Fruit fly (Drosophila melanogaster) whole organism, embryonic: Measurements from ENCODE around the gene foi.

Experiments
- Aef1 ChIP-seq: fragments of 200-800 bp; sonication (Bioruptor generic); IDR thresholded peaks from 3 replicates; pipeline ENCODE4 v1.3.6; 2022; ENCODE audit warnings: missing biosample characterization, missing genetic modification characterization
- B-H2 ChIP-seq: fragments of 200-800 bp; sonication (Bioruptor generic); optimal IDR thresholded peaks from 2 replicates; lab custom pipeline; 2018; ENCODE audit warnings: missing biosample characterization, mild to moderate bottlenecking, missing genetic modification characterization
- Bgb ChIP-seq: fragments of 200-800 bp; sonication (Bioruptor generic); IDR thresholded peaks from 2 replicates; pipeline ENCODE4 v1.3.6; 2022; ENCODE audit warnings: missing biosample characterization, missing genetic modification characterization; ENCODE audit not compliant: partially characterized antibody
- BtbVII ChIP-seq: fragments of 200-800 bp; sonication (Bioruptor generic); optimal IDR thresholded peaks from 3 replicates; lab custom pipeline; 2017; ENCODE audit warnings: missing biosample characterization, mild to moderate bottlenecking, missing genetic modification characterization
- CG11504 ChIP-seq: fragments of 200-800 bp; sonication (Bioruptor generic); optimal IDR thresholded peaks from 3 replicates; lab custom pipeline; 2019; ENCODE audit warnings: missing biosample characterization, mild to moderate bottlenecking, missing genetic modification characterization, moderate library complexity
- CG11696 ChIP-seq: fragments of 200-800 bp; sonication (Bioruptor generic); IDR thresholded peaks from 2 replicates; pipeline ENCODE4 v1.3.6; 2022; ENCODE audit warnings: missing biosample characterization, missing genetic modification characterization
- CG12155 ChIP-seq: fragments of 200-800 bp; sonication (Bioruptor generic); optimal IDR thresholded peaks from 3 replicates; lab custom pipeline; 2016; ENCODE audit warnings: missing biosample characterization, missing genetic modification characterization
- CG12236 ChIP-seq: fragments of 200-800 bp; sonication (Bioruptor generic); optimal IDR thresholded peaks from 2 replicates; lab custom pipeline; 2016; ENCODE audit warnings: missing biosample characterization, missing genetic modification characterization
- CG18262 ChIP-seq: fragments of 200-800 bp; optimal IDR thresholded peaks from 3 replicates; lab custom pipeline; 2019; ENCODE audit warnings: missing biosample characterization, mild to moderate bottlenecking, missing genetic modification characterization, moderate library complexity
- CG18476 ChIP-seq: fragments of 200-800 bp; sonication (Bioruptor generic); optimal IDR thresholded peaks from 2 replicates; lab custom pipeline; 2016; ENCODE audit warnings: missing biosample characterization, mild to moderate bottlenecking, missing genetic modification characterization
- CG2199 ChIP-seq: fragments of 200-800 bp; sonication (Bioruptor generic); IDR thresholded peaks from 3 replicates; pipeline ENCODE4 v1.3.6; 2022; ENCODE audit warnings: missing biosample characterization, missing genetic modification characterization
- CG33557 ChIP-seq: fragments of 200-800 bp; sonication (Bioruptor generic); optimal IDR thresholded peaks from 2 replicates; lab custom pipeline; 2019; ENCODE audit warnings: missing biosample characterization, mild to moderate bottlenecking, missing genetic modification characterization, moderate library complexity
- CG3407 ChIP-seq: fragments of 200-800 bp; sonication (Bioruptor generic); optimal IDR thresholded peaks from 2 replicates; lab custom pipeline; 2018; ENCODE audit warnings: missing biosample characterization, mild to moderate bottlenecking, missing genetic modification characterization
- CG34224 ChIP-seq: fragments of 200-800 bp; sonication (Bioruptor generic); IDR thresholded peaks from 3 replicates; pipeline ENCODE4 v1.3.6; 2022; ENCODE audit warnings: missing biosample characterization, missing genetic modification characterization; ENCODE audit not compliant: partially characterized antibody
- CG4424 ChIP-seq: fragments of 200-800 bp; sonication (Bioruptor generic); optimal IDR thresholded peaks from 3 replicates; lab custom pipeline; 2016; ENCODE audit warnings: missing biosample characterization, missing genetic modification characterization
- CG7556 ChIP-seq: fragments of 200-800 bp; sonication (Bioruptor generic); optimal IDR thresholded peaks from 2 replicates; lab custom pipeline; 2017; ENCODE audit warnings: missing biosample characterization, mild to moderate bottlenecking, missing genetic modification characterization
- CG7745 ChIP-seq: fragments of 200-800 bp; sonication (Bioruptor generic); optimal IDR thresholded peaks from 2 replicates; lab custom pipeline; 2018; ENCODE audit warnings: missing biosample characterization, mild to moderate bottlenecking, missing genetic modification characterization, moderate library complexity
- CG8388 ChIP-seq: fragments of 200-800 bp; sonication (Bioruptor generic); optimal IDR thresholded peaks from 2 replicates; lab custom pipeline; 2019; ENCODE audit warnings: missing biosample characterization, mild to moderate bottlenecking, missing genetic modification characterization, moderate library complexity
- CG8924 ChIP-seq: fragments of 200-800 bp; optimal IDR thresholded peaks from 3 replicates; lab custom pipeline; 2019; ENCODE audit warnings: missing biosample characterization, mild to moderate bottlenecking, missing genetic modification characterization, moderate library complexity
- Dbx ChIP-seq: fragments of 200-800 bp; sonication (Bioruptor generic); IDR thresholded peaks from 3 replicates; pipeline ENCODE4 v1.3.6; 2022; ENCODE audit warnings: missing biosample characterization, missing genetic modification characterization
- Hsf ChIP-seq: fragments of 200-800 bp; sonication (Bioruptor generic); optimal IDR thresholded peaks from 3 replicates; lab custom pipeline; 2016; ENCODE audit warnings: missing biosample characterization, missing genetic modification characterization
- Xbp1 ChIP-seq: fragments of 200-800 bp; sonication (Bioruptor generic); optimal IDR thresholded peaks from 3 replicates; lab custom pipeline; 2016; ENCODE audit warnings: missing biosample characterization, mild to moderate bottlenecking, missing genetic modification characterization
- YL-1 ChIP-seq: fragments of 200-800 bp; sonication (Bioruptor generic); optimal IDR thresholded peaks from 3 replicates; lab custom pipeline; 2017; ENCODE audit warnings: missing biosample characterization, mild to moderate bottlenecking, missing genetic modification characterization
- bcd ChIP-seq: fragments of 200-800 bp; sonication (Bioruptor generic); optimal IDR thresholded peaks from 2 replicates; lab custom pipeline; 2017; ENCODE audit warnings: missing biosample characterization, mild to moderate bottlenecking, missing genetic modification characterization
- bowl ChIP-seq: fragments of 200-800 bp; sonication (Bioruptor generic); IDR thresholded peaks from 2 replicates; pipeline ENCODE4 v1.3.6; 2022; ENCODE audit warnings: missing biosample characterization, missing genetic modification characterization
- cad ChIP-seq: fragments of >200 bp; optimal IDR thresholded peaks from 2 replicates; lab custom pipeline; 2017; ENCODE audit warnings: missing biosample characterization, missing genetic modification characterization
- caup ChIP-seq: fragments of 200-800 bp; sonication (Bioruptor generic); optimal IDR thresholded peaks from 3 replicates; lab custom pipeline; 2017; ENCODE audit warnings: missing biosample characterization, mild to moderate bottlenecking, missing genetic modification characterization, moderate library complexity; ENCODE audit not compliant: severe bottlenecking
- danr ChIP-seq: fragments of 200-800 bp; sonication (Bioruptor generic); IDR thresholded peaks from 2 replicates; pipeline ENCODE4 v1.3.6; 2022; ENCODE audit warnings: missing biosample characterization, missing genetic modification characterization
- kni ChIP-seq: fragments of 200-800 bp; sonication (Bioruptor generic); optimal IDR thresholded peaks from 3 replicates; lab custom pipeline; 2017; ENCODE audit warnings: mild to moderate bottlenecking, missing biosample characterization, missing genetic modification reagents, missing genetic modification characterization
- lmd ChIP-seq: fragments of 200-800 bp; sonication (Bioruptor generic); IDR thresholded peaks from 2 replicates; pipeline ENCODE4 v1.3.6; 2022; ENCODE audit warnings: missing biosample characterization, missing genetic modification characterization
- maf-S ChIP-seq: fragments of 200-800 bp; sonication (Bioruptor generic); optimal IDR thresholded peaks from 2 replicates; lab custom pipeline; 2016; ENCODE audit warnings: missing biosample characterization, missing genetic modification characterization
- nerfin-1 ChIP-seq: fragments of 200-800 bp; sonication (Bioruptor generic); optimal IDR thresholded peaks from 3 replicates; lab custom pipeline; 2019; ENCODE audit warnings: missing biosample characterization, mild to moderate bottlenecking, missing genetic modification characterization, moderate library complexity
- odd ChIP-seq: fragments of 200-800 bp; sonication (Bioruptor generic); optimal IDR thresholded peaks from 2 replicates; lab custom pipeline; 2017; ENCODE audit warnings: missing biosample characterization, mild to moderate bottlenecking, missing genetic modification characterization
- pan ChIP-seq, 4 experiments: fragments of >200 bp in 3 of 4; fragments of 200-800 bp in 1 of 4; sonication (Bioruptor generic) in 1 of 4; optimal IDR thresholded peaks in 3 of 4; IDR thresholded peaks in 1 of 4; 2 replicates each; pipeline versions ENCODE4 v1.3.6 to Lab custom; 2017 to 2022; ENCODE audit warnings: missing biosample characterization in 2 of 4, missing genetic modification characterization in 2 of 4, mixed read lengths in 1 of 4
- pzg ChIP-seq: fragments of 200-800 bp; sonication (Bioruptor generic); optimal IDR thresholded peaks from 3 replicates; lab custom pipeline; 2018; ENCODE audit warnings: missing biosample characterization, mild to moderate bottlenecking, missing genetic modification characterization, moderate library complexity
- sc ChIP-seq, 3 experiments: fragments of >200 bp in 2 of 3; fragments of 200-800 bp in 1 of 3; sonication (Bioruptor generic) in 1 of 3; optimal IDR thresholded peaks; 2 replicates in 2 of 3; 3 replicates in 1 of 3; lab custom pipeline; 2017; ENCODE audit warnings: mild to moderate bottlenecking in 1 of 3, missing biosample characterization in 1 of 3, missing genetic modification characterization in 1 of 3, missing genetic modification reagents in 1 of 3
- slou ChIP-seq: fragments of 200-800 bp; sonication (Bioruptor generic); optimal IDR thresholded peaks from 3 replicates; lab custom pipeline; 2016; ENCODE audit warnings: missing biosample characterization, missing genetic modification characterization
- so ChIP-seq: fragments of 200-800 bp; sonication (Bioruptor generic); IDR thresholded peaks from 3 replicates; pipeline ENCODE4 v1.3.6; 2022; ENCODE audit warnings: missing biosample characterization, missing genetic modification characterization
- toy ChIP-seq: fragments of 200-800 bp; sonication (Bioruptor generic); IDR thresholded peaks from 2 replicates; pipeline ENCODE4 v1.3.6; 2022; ENCODE audit warnings: missing biosample characterization, missing genetic modification characterization

The foi gene

dm6 chr3L:8534386-8535306 is 9.6 kb downstream of the foi start, which contains the start of gene ergic53 (continued):
- TF ChIP-seq CG8924 (tag; lab: Kevin White, UChicago): peak; percentile 43
- TF ChIP-seq CG12155 (GFP tag; lab: Kevin White, UChicago): peak; percentile 22
- TF ChIP-seq danr (GFP tag; lab: Robert Waterston, UW): no peak
- peak; percentile 77 for TF ChIP-seq Bgb (GFP tag; lab: Robert Waterston, UW)
- no peak for TF ChIP-seq caup (GFP tag; lab: Kevin White, UChicago)
- no peak for TF ChIP-seq B-H2 (GFP tag; lab: Kevin White, UChicago)
- no peak for TF ChIP-seq Hsf (GFP tag; lab: Kevin White, UChicago)
- no peak for TF ChIP-seq bowl
- TF ChIP-seq sc (optimal IDR thresholded peaks at IDR 0.05; lab: Kevin White, UChicago): no peak
- no peak for TF ChIP-seq sc (GFP tag; optimal IDR thresholded peaks at IDR 0.05; lab: Kevin White, UChicago)
- peak; percentile 77 for TF ChIP-seq CG34224 (GFP tag; lab: Robert Waterston, UW)
- peak; percentile 72 for TF ChIP-seq YL-1 (GFP tag; lab: Kevin White, UChicago)
- peak; percentile 48 for TF ChIP-seq pzg (GFP tag; lab: Kevin White, UChicago)
- TF ChIP-seq CG33557 (GFP tag; lab: Kevin White, UChicago): no peak
- TF ChIP-seq Xbp1 (GFP tag; lab: Kevin White, UChicago): peak; percentile 89
- TF ChIP-seq bcd (GFP tag; lab: Kevin White, UChicago): no peak
- TF ChIP-seq CG2199: no peak
- TF ChIP-seq pan (optimal IDR thresholded peaks at IDR 0.05; lab: Kevin White, UChicago): no peak
- TF ChIP-seq pan (GFP tag; optimal IDR thresholded peaks at IDR 0.05 in 1 of 2, IDR thresholded peaks at IDR 0.05 in 1 of 2): peak in 1 of 2 experiments; percentile 18
- TF ChIP-seq cad: no peak
- TF ChIP-seq lmd (GFP tag; lab: Robert Waterston, UW): no peak
- peak; percentile 53 for TF ChIP-seq nerfin-1
- no peak for TF ChIP-seq CG18476
- no peak for TF ChIP-seq CG12236 (GFP tag; lab: Kevin White, UChicago)
- TF ChIP-seq CG7745: no peak
- TF ChIP-seq maf-S (GFP tag; lab: Kevin White, UChicago): no peak
- no peak for TF ChIP-seq CG11696
- peak; percentile 49 for TF ChIP-seq CG18262 (tag; lab: Kevin White, UChicago)
- no peak for TF ChIP-seq slou
- TF ChIP-seq toy: no peak
- no peak for TF ChIP-seq odd (GFP tag; lab: Kevin White, UChicago)
- 0 out of 3 replicates have a peak, but pooled peaks have one; percentile 13 for TF ChIP-seq Dbx
- TF ChIP-seq kni (GFP tag; lab: Kevin White, UChicago): no peak
- no peak for TF ChIP-seq CG11504 (tag; lab: Kevin White, UChicago)
- no peak for TF ChIP-seq CG3407
- TF ChIP-seq so (GFP tag; lab: Robert Waterston, UW): no peak
- no peak for TF ChIP-seq Aef1 (GFP tag; lab: Robert Waterston, UW)
- TF ChIP-seq CG7556 (GFP tag; lab: Kevin White, UChicago): no peak
- TF ChIP-seq BtbVII: no peak
- peak; percentile 9 for TF ChIP-seq CG4424 (GFP tag; lab: Kevin White, UChicago)
- TF ChIP-seq CG8388 (GFP tag; lab: Kevin White, UChicago): no peak
- TF ChIP-seq, all 482 proteins: peak for 94
